Worm (Caenorhabditis elegans): ENCODE results near the gene F44A6.4.

DNA sequence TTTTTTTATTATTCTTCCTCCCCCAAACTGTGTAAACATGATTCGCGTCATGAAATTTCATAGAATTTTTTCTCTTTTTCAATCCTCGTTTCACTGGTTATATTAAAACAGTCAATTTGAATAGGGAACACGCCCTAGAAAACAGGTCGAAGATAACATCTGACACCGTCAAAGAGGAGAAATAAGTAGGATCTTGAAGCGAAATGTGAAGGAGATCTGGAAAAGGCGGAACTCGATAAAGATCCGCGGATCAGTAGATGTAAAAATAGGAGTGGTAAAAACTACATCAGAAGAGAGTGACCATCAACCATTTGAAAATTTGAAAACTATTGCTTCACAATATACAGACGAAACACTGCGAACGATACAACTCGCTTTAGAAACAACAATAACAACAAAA lies 11.9 kb upstream of the F44A6.4 start:
- TF ChIP-seq unc-62 (GFP tag; optimal IDR thresholded peaks at IDR 0.05) = no peak
- no peak for TF ChIP-seq ama-1 (optimal IDR thresholded peaks at IDR 0.05)
